Worm (Caenorhabditis elegans): ENCODE measurements around the gene nhr-149.

ce11 chrV:7298463-7298862 is 51.0 kb downstream of the nhr-149 start, which contains the start of gene F07G11.3:
- TF ChIP-seq nhr-2 (tag; optimal IDR thresholded peaks at IDR 0.05): no peak
- no peak for TF ChIP-seq lsy-2 (tag; optimal IDR thresholded peaks at IDR 0.05)
- TF ChIP-seq nhr-28 (tag; optimal IDR thresholded peaks at IDR 0.05): no peak
- TF ChIP-seq hlh-1 (tag; optimal IDR thresholded peaks at IDR 0.05): no peak
